Worm (Caenorhabditis elegans): ENCODE results near the gene F17C11.12.

The F17C11.12 gene

DNA sequence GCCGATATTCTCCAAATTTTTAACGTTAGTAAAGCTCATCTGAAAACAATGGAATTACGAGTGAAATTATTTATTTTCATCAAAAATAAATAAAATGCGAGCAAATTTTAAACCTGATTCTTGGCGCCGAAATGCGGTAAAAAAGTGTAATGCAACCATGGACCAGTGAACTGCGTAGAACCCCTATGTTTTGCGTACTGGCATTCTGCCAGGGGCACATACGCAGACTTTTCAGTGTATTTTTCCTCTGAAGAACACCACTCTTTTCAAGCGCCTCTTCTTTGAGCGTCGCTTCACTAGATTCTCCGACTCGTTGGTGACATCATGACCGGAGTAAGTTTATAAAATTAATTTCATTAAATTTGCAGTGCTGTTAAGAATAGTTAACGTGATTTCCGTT, 28.8 kb upstream of the F17C11.12 start, which contains the start of the genes ctf-4 and eef-1G (continued):
- TF ChIP-seq pqm-1 (tag; optimal IDR thresholded peaks at IDR 0.05) = peak; percentile 62
- peak; percentile 90 for TF ChIP-seq rnt-1 (tag; optimal IDR thresholded peaks at IDR 0.05)
- no peak for TF ChIP-seq C38D4.7 (GFP tag; optimal IDR thresholded peaks at IDR 0.05)
- TF ChIP-seq ceh-24 (tag; optimal IDR thresholded peaks at IDR 0.05) = peak; percentile 18
- no peak for TF ChIP-seq hlh-15 (tag; optimal IDR thresholded peaks at IDR 0.05)
- no peak for TF ChIP-seq ztf-16 (tag; optimal IDR thresholded peaks at IDR 0.05)
- no peak for TF ChIP-seq gmeb-2 (tag; optimal IDR thresholded peaks at IDR 0.05)
- no peak for TF ChIP-seq sox-4 (tag; optimal IDR thresholded peaks at IDR 0.05)
- no peak for TF ChIP-seq ceh-48 (tag; optimal IDR thresholded peaks at IDR 0.05)
- TF ChIP-seq nhr-232 (tag; optimal IDR thresholded peaks at IDR 0.05) = no peak
- TF ChIP-seq dmd-4 (tag; optimal IDR thresholded peaks at IDR 0.05; ENCODE audit: borderline replicate concordance) = no peak
- TF ChIP-seq sdc-2 (tag; optimal IDR thresholded peaks at IDR 0.05) = no peak
- no peak for TF ChIP-seq elt-4 (tag; optimal IDR thresholded peaks at IDR 0.05)
- TF ChIP-seq hlh-8 (tag; optimal IDR thresholded peaks at IDR 0.05) = peak; percentile 28
- TF ChIP-seq ceh-18 (tag; optimal IDR thresholded peaks at IDR 0.05) = peak; percentile 62
- no peak for TF ChIP-seq ceh-19 (GFP tag; optimal IDR thresholded peaks at IDR 0.05)
- TF ChIP-seq tbx-7 (tag; optimal IDR thresholded peaks at IDR 0.05) = no peak
- TF ChIP-seq T23F11.4 (GFP tag; optimal IDR thresholded peaks at IDR 0.05) = no peak
- TF ChIP-seq hlh-30 (tag; optimal IDR thresholded peaks at IDR 0.05; ENCODE audit: insufficient read depth) = peak; percentile 18
- TF ChIP-seq sox-2 (GFP tag; IDR thresholded peaks at IDR 0.05) = no peak
- no peak for TF ChIP-seq Y22D7AL.16 (tag; optimal IDR thresholded peaks at IDR 0.05)
- TF ChIP-seq ceh-31 (tag; optimal IDR thresholded peaks at IDR 0.05) = peak; percentile 64
- no peak for TF ChIP-seq unc-86 (tag; optimal IDR thresholded peaks at IDR 0.05)
- TF ChIP-seq fkh-10 (GFP tag; optimal IDR thresholded peaks at IDR 0.05) = no peak
- peak; percentile 69 for TF ChIP-seq ceh-34 (tag; optimal IDR thresholded peaks at IDR 0.05)
- TF ChIP-seq npax-4 (tag; optimal IDR thresholded peaks at IDR 0.05) = no peak
- TF ChIP-seq ceh-30 (tag; optimal IDR thresholded peaks at IDR 0.05) = no peak
- TF ChIP-seq unc-42 (tag; optimal IDR thresholded peaks at IDR 0.05) = peak; percentile 52
- TF ChIP-seq odd-2 (tag; optimal IDR thresholded peaks at IDR 0.05) = no peak
- no peak for TF ChIP-seq fkh-6 (tag; optimal IDR thresholded peaks at IDR 0.05)
- TF ChIP-seq pha-2 (tag; optimal IDR thresholded peaks at IDR 0.05) = no peak
- TF ChIP-seq pros-1 (tag; optimal IDR thresholded peaks at IDR 0.05) = peak; percentile 5

DNA sequence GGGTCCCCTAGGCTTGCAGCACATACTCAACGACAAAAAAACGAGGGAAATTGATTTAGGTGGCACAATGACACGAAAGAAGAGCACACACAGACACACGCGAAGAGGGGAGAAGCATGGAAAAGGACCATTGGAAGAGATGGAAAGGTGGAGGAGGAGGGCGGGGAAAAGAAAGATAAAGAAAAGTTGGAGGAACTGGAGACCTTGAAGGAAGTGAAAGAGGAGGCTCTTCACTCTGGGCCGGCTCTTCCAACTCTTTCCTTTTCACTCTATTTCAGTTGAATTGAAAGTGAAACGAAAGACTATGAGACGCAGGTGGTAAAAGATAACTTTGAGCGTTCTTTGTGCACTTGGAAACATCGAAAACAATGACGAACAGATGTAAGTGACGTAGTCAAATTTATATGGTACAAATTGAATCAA, 24.7 kb upstream of the F17C11.12 start:
- TF ChIP-seq ceh-34 (tag; optimal IDR thresholded peaks at IDR 0.05) (peak; percentile 44), unc-42 (tag; optimal IDR thresholded peaks at IDR 0.05) (peak; percentile 94), C08G9.2 (tag; optimal IDR thresholded peaks at IDR 0.05) (peak; percentile 22), sox-2 (GFP tag; IDR thresholded peaks at IDR 0.05) (no peak), ceh-14 (tag; optimal IDR thresholded peaks at IDR 0.05) (peak; percentile 75), unc-55 (GFP tag; optimal IDR thresholded peaks at IDR 0.05) (peak; percentile 68), Y22D7AL.16 (tag; optimal IDR thresholded peaks at IDR 0.05) (no peak), rnt-1 (tag; optimal IDR thresholded peaks at IDR 0.05) (peak; percentile 48), K02D7.2 (tag; optimal IDR thresholded peaks at IDR 0.05) (no peak), nfya-1 (tag; optimal IDR thresholded peaks at IDR 0.05) (peak; percentile 1), ref-2 (tag; optimal IDR thresholded peaks at IDR 0.05) (peak; percentile 25), ceh-31 (tag; optimal IDR thresholded peaks at IDR 0.05) (peak; percentile 62), fax-1 (tag; optimal IDR thresholded peaks at IDR 0.05) (peak; percentile 27), mec-3 (tag; optimal IDR thresholded peaks at IDR 0.05; ENCODE audit: borderline replicate concordance) (peak; percentile 49), ahr-1 (tag; optimal IDR thresholded peaks at IDR 0.05) (no peak), nhr-11 (tag; optimal IDR thresholded peaks at IDR 0.05) (no peak), ceh-18 (tag; optimal IDR thresholded peaks at IDR 0.05) (peak; percentile 93), tbx-2 (tag; optimal IDR thresholded peaks at IDR 0.05) (peak; percentile 48), T23F11.4 (GFP tag; optimal IDR thresholded peaks at IDR 0.05) (no peak), ceh-6 (GFP tag; optimal IDR thresholded peaks at IDR 0.05) (no peak), K09A11.1 (tag; optimal IDR thresholded peaks at IDR 0.05; ENCODE audit: insufficient read depth) (no peak)

All from whole organism, late embryonic.